Fruit fly (Drosophila melanogaster) S2 (cell line): ENCODE measurements around the gene Baldspot.

ENCODE experiments used
- CG8478 ChIP-seq: fragments of >200 bp; optimal IDR thresholded peaks from 2 replicates; lab custom pipeline; 2018
- CTCF ChIP-seq, 2 experiments: fragments of >200 bp; optimal IDR thresholded peaks; 2 replicates each; lab custom pipeline; 2018

DNA sequence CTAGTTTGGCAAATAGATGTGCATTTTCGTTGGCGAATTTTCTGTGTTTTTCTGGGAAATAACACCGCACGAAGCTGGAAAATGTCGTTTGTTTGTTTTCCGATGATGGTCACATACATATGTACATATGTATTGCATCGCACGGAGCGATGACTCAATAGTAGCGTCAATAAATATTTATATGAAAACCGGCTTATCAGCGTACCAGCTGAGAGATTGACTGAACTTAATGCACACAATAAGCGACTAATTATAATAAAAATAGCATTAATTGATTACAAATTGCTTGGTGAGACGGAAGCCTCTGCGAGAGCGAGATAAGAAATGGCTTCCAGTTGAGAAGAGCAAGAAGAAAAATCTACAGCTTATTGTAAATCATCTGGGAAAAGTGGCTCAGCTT lies 16.9 kb downstream of the Baldspot start:
- TF ChIP-seq CG8478 (lab: Kevin White, UChicago): no peak
- TF ChIP-seq CTCF (optimal IDR thresholded peaks at IDR 0.05; lab: Kevin White, UChicago): no peak
